Fruit fly (Drosophila melanogaster) S2 (cell line): ENCODE results near the gene ida.

ENCODE experiments used
- CG8478 ChIP-seq: fragments of >200 bp; optimal IDR thresholded peaks from 2 replicates; lab custom pipeline; 2018
- CTCF ChIP-seq, 2 experiments: fragments of >200 bp; optimal IDR thresholded peaks; 2 replicates each; lab custom pipeline; 2018

DNA sequence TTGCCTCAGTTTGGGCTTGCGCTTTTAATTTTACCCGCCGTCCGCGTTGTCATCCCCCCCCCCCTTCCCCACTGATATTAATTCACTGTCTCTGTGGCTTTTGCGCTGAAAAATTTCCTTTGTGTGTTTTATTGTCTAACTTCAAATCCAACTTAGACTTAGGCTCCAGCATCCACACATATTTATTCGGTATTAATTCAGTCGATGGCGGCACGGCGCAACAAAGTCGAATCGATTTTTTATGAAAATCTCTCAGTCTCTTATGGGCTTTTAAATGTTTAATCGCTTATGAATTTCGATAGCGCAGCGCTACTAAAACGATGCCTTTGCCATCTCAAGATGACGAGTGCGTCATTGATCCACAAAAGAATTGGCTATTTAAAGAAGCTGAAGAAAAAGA is 29.1 kb upstream of the ida start:
- TF ChIP-seq CG8478 (lab: Kevin White, UChicago): no peak
- no peak for TF ChIP-seq CTCF (optimal IDR thresholded peaks at IDR 0.05; lab: Kevin White, UChicago)
